Worm (Caenorhabditis elegans): ENCODE results near the gene lido-10.

DNA sequence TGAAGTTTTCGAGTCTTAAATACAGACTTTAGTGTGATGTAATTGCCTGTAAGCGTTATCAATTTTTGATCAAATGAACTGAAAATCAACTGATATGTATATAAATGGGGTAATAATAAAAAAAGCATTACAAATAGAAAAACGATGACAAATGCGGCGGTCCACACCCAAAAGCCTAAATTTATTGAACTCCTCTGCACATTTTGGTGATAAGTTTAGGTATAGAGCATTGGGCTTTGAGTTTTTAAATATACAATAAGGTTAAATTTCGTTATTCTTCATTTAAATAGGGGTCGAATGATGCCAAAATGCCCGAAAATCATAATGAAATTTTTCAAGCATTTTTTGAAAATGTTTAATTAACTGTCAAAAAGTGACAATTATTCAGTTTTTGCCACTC lies 17.5 kb downstream of the lido-10 start, which contains the start of gene clec-3:
- TF ChIP-seq ceh-82 (tag; optimal IDR thresholded peaks at IDR 0.05) (no peak), pha-4 (GFP tag; IDR thresholded peaks at IDR 0.05) (no peak), pha-4 (tag; optimal IDR thresholded peaks at IDR 0.05) (no peak), snpc-4 (tag; optimal IDR thresholded peaks at IDR 0.05) (no peak), aly-2 (tag; optimal IDR thresholded peaks at IDR 0.05) (no peak), ztf-11 (tag; optimal IDR thresholded peaks at IDR 0.05) (no peak)
